Worm (Caenorhabditis elegans) whole organism, midembryonic: ENCODE results near the gene Y53C12A.3.
A peak's percentile ranks its signal among the peaks of the same experiment; 100 is the strongest.

ENCODE experiments used
- T22C8.4 ChIP-seq: fragments of 200-800 bp; sonication (Bioruptor generic); IDR thresholded peaks from 2 replicates; pipeline ENCODE4 v1.3.6; 2022; ENCODE audit warnings: missing genetic modification characterization, missing compliant biosample characterization
- cog-1 ChIP-seq: sonication (generic microtip); optimal IDR thresholded peaks from 2 replicates; lab custom pipeline; 2016; ENCODE audit warnings: missing genetic modification characterization, missing compliant biosample characterization
- flt-1 ChIP-seq: fragments of 200-800 bp; sonication (Bioruptor generic); IDR thresholded peaks from 2 replicates; pipeline ENCODE4 v1.3.6; 2022; ENCODE audit warnings: missing genetic modification characterization, missing compliant biosample characterization
- klf-2 ChIP-seq: fragments of 200-800 bp; sonication (Bioruptor generic); conservative IDR thresholded peaks from 2 replicates; pipeline ENCODE4 v1.3.6; 2022; ENCODE audit warnings: missing genetic modification reagents, missing genetic modification characterization, missing compliant biosample characterization
- med-1 ChIP-seq: sonication (generic microtip); optimal IDR thresholded peaks from 2 replicates; lab custom pipeline; 2017; ENCODE audit warnings: missing genetic modification characterization, mild to moderate bottlenecking, missing compliant biosample characterization, antibody characterized with exemption, missing genetic modification reagents; ENCODE audit not compliant: insufficient read depth
- ref-1 ChIP-seq: fragments of 200-800 bp; sonication (Bioruptor generic); conservative IDR thresholded peaks from 2 replicates; pipeline ENCODE4 v1.3.6; 2022; ENCODE audit warnings: missing genetic modification reagents, missing genetic modification characterization, missing compliant biosample characterization
- tab-1 ChIP-seq: fragments of 200-800 bp; sonication (Bioruptor generic); IDR thresholded peaks from 2 replicates; pipeline ENCODE4 v1.3.6; 2022; ENCODE audit warnings: missing genetic modification characterization, missing compliant biosample characterization
- ztf-23 ChIP-seq: fragments of 200-800 bp; sonication (Bioruptor generic); IDR thresholded peaks from 2 replicates; pipeline ENCODE4 v1.3.6; 2022; ENCODE audit warnings: missing genetic modification reagents, missing genetic modification characterization, missing compliant biosample characterization
- ztf-29 ChIP-seq: fragments of 200-800 bp; sonication (Bioruptor generic); IDR thresholded peaks from 2 replicates; pipeline ENCODE4 v1.3.6; 2022; ENCODE audit warnings: missing genetic modification reagents, missing genetic modification characterization, missing compliant biosample characterization

Y53C12A.3 gene

DNA sequence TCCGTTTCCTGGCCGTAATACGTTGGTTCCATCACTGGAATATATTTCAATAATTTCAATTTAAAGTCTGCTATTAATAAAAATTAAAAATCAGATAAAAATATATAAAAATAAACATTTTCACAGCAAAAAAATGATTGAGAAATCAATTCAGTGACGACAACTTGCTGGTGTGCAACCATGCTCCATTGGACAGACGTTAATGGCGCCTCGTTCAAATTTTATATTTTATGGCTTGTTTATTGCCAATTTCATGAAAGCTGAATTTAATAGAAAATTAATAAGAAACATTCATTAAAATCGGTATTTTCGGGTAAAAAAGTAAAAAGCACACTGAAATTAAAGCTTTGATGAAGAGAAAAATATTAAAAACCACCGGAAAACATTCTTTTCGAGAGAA lies at the start of gene Y53C12A.3:
Gene Y53C12A.3, minus strand, starts transcription at position 34 of the 400 bp plus-strand sequence.
- TF ChIP-seq ztf-23 (GFP tag; lab: Robert Waterston, UW) (0 out of 2 replicates have a peak, but pooled peaks have one; percentile 7), med-1 (GFP tag; lab: Kevin White, UChicago) (no peak), cog-1 (peak; percentile 23)

DNA sequence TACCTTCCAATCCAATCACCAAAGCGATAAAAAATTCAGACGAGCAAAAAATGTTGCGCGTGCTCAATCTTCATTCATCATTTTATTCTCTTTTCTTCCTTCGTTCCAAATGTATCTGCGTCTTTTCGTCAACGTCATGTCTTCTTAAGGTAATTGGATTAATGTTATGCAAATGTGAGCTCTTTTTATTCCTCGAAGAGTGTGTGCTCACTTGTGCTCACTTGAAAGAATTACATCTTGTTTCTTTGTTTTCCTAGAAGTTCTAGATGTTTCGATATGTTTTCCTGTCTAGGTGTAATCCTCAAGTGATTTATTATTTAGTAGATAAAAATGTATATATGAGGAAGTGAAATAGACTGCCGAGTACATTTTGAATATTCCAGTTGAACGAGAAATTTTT lies 49.4 kb upstream of the Y53C12A.3 start:
- TF ChIP-seq flt-1 (no peak), ref-1 (GFP tag; lab: Robert Waterston, UW) (no peak), ztf-23 (GFP tag; lab: Robert Waterston, UW) (no peak), tab-1 (GFP tag; lab: Robert Waterston, UW) (no peak), klf-2 (GFP tag; lab: Robert Waterston, UW) (no peak), T22C8.4 (GFP tag; lab: Robert Waterston, UW) (no peak), ztf-29 (GFP tag; lab: Robert Waterston, UW) (no peak), med-1 (GFP tag; lab: Kevin White, UChicago) (no peak), cog-1 (no peak)

DNA sequence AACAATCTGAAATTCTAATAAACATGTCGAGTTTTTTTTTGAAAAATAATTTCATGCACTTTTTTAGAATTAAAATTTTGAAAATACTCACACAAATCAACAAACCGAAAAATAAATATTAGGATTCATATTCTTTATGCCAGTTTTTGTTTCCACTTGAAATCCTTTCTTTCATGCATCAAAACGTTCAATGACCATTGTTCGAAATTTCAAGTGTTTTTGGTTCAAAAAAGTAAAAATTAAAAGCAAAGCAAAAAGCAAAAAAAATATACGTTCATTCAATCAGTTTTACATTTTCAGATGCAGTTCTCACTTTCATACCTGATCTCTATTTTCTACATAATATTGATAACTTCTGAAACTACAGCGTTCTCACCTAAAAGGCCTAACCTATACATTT lies 47.7 kb upstream of the Y53C12A.3 start, which contains the start of gene ZK1321.1:
Gene ZK1321.1, plus strand, starts transcription at position 301 of the 400 bp plus-strand sequence.
- TF ChIP-seq ztf-29 (GFP tag; lab: Robert Waterston, UW) = no peak
- no peak for TF ChIP-seq med-1 (GFP tag; lab: Kevin White, UChicago)
- no peak for TF ChIP-seq T22C8.4 (GFP tag; lab: Robert Waterston, UW)
- no peak for TF ChIP-seq tab-1 (GFP tag; lab: Robert Waterston, UW)
- TF ChIP-seq ztf-23 (GFP tag; lab: Robert Waterston, UW) = no peak
- TF ChIP-seq flt-1 = no peak
- no peak for TF ChIP-seq klf-2 (GFP tag; lab: Robert Waterston, UW)
- TF ChIP-seq cog-1 = no peak
- TF ChIP-seq ref-1 (GFP tag; lab: Robert Waterston, UW) = no peak

DNA sequence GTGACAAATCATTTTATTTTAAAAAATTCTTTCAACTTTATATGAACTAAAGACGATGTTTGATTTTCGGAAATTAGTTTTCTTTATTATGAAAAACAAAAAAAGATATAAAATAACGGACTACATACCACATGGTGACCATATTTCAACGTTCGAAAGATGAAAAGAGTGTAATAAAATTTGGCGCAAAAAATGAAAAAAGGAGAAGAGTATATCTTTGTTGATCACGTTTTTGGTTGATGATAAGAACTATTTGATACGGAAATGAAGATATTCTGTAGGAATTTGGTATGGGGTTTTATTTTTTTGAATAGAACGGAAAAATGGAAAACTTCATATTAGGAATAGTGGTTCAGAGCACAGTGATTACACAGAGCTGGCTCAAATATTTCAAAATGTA lies 47.0 kb upstream of the Y53C12A.3 start, which contains the start of gene Y53C12B.7:
Gene Y53C12B.7, minus strand, starts transcription at position 163 of the 400 bp plus-strand sequence.
- TF ChIP-seq ref-1 (GFP tag; lab: Robert Waterston, UW) = no peak
- TF ChIP-seq cog-1 = no peak
- no peak for TF ChIP-seq flt-1
- TF ChIP-seq ztf-29 (GFP tag; lab: Robert Waterston, UW) = no peak

DNA sequence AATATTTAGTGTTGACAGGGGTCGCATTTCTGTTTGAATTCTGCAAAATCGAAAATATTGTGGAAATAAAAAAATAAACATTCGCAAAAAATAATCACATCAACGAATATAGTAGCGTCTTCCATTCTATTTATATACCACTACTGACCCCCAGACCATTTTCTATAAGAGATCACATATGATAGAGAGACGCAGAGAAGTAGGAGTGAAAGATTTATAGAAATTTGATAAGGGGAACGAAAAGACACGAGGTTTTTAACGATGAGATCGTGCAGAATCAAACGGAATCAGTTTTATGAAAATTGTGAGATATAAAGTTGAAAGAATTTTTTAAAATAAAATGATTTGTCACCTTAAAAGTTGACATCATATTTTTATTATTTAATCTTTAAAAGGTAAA lies 46.2 kb upstream of the Y53C12A.3 start:
- TF ChIP-seq ref-1 (GFP tag; lab: Robert Waterston, UW) = no peak
- no peak for TF ChIP-seq T22C8.4 (GFP tag; lab: Robert Waterston, UW)
- no peak for TF ChIP-seq tab-1 (GFP tag; lab: Robert Waterston, UW)
- TF ChIP-seq ztf-29 (GFP tag; lab: Robert Waterston, UW) = no peak

DNA sequence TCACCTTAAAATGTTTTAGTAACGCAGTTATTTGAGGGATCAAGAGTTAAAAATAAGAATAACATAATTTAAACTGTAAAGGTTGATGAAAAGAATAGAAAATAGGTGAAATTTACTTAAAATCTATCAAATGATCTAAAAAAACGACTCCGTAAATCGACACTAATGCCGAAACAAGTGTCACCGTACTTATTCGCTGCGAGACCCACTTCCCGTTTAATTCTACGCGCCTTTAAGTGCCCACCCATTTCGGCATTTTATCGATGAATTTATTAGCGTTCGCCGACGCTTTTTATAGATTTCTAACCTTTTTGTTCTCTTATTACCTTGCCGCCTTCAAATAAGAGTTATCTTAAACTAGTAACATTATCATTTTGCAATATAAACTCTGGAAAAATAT lies 40.0 kb upstream of the Y53C12A.3 start, which contains the start of the genes Y53C12B.1 and nos-3:
Gene Y53C12B.1, minus strand, starts transcription at position 10 of the 400 bp plus-strand sequence.
Gene nos-3, plus strand, starts transcription at position 248 of the 400 bp plus-strand sequence.
- TF ChIP-seq ztf-23 (GFP tag; lab: Robert Waterston, UW) (no peak), klf-2 (GFP tag; lab: Robert Waterston, UW) (no peak), flt-1 (0 out of 2 replicates have a peak, but pooled peaks have one; percentile 11), ztf-29 (GFP tag; lab: Robert Waterston, UW) (no peak), tab-1 (GFP tag; lab: Robert Waterston, UW) (no peak), med-1 (GFP tag; lab: Kevin White, UChicago) (no peak), T22C8.4 (GFP tag; lab: Robert Waterston, UW) (no peak), ref-1 (GFP tag; lab: Robert Waterston, UW) (no peak), cog-1 (peak; percentile 83)

DNA sequence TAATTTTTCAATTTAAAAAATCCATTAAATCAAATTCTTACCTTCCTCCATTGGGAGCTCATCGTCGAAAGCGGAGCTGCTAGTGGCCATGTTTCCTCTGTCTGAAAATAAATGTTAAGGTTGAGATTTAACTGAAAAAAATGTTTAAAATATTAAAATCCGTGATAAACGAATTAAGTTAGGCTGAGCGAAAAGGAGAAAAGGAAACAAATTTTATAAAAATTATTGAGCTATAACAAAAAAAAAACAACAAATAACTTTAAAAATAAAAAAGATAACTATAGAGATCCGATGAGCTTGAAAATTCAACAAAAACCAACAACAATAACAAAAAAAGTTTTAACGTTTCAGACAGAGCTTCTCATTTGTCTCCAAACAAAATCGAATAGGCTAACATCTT lies 36.7 kb upstream of the Y53C12A.3 start, which contains the start of gene pno-1:
Gene pno-1, minus strand, starts transcription at position 101 of the 400 bp plus-strand sequence.
- TF ChIP-seq med-1 (GFP tag; lab: Kevin White, UChicago) = no peak
- TF ChIP-seq flt-1 = no peak
- no peak for TF ChIP-seq tab-1 (GFP tag; lab: Robert Waterston, UW)
- TF ChIP-seq ztf-23 (GFP tag; lab: Robert Waterston, UW) = no peak
- TF ChIP-seq cog-1 = no peak
- no peak for TF ChIP-seq ztf-29 (GFP tag; lab: Robert Waterston, UW)
- no peak for TF ChIP-seq T22C8.4 (GFP tag; lab: Robert Waterston, UW)
- TF ChIP-seq ref-1 (GFP tag; lab: Robert Waterston, UW) = no peak

DNA sequence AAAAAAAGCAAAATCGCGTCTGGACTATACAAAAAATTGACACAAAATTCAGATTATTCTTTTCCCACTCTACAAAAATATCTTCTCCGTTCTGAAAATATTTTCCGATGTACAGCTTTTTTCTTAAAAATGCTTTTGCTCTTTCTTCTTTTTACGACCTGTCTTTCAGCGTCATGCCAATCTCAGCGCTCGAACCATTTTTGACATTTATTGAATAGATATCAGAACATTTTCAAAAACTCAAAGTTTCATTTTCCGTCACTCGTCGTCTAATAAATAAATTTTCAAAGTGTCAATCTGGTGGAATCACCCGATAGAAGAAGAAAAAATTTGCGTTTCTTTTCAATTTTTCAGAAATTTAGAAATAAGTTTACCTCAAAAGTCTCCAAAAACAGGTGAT lies 35.4 kb upstream of the Y53C12A.3 start:
- TF ChIP-seq klf-2 (GFP tag; lab: Robert Waterston, UW) (no peak), flt-1 (no peak), ref-1 (GFP tag; lab: Robert Waterston, UW) (no peak), T22C8.4 (GFP tag; lab: Robert Waterston, UW) (no peak), med-1 (GFP tag; lab: Kevin White, UChicago) (no peak)

DNA sequence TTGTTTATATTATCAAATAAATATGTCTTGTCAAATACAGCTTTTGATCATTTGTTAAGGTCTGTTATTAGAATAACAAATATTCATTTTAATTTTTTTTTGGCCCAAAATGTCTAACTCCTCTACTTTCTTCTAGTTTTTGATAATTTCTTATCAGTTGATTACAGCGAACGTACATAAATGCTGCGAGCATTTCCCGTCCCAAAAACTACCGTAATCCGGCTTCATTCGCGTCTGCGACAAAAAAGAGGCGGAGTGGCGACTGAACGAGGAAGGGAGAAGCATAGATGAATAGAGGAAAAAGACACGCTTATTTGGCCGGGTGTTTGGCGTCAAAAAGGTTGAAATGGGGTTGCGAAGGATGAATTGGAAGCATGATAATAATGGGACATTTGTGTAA lies 34.5 kb upstream of the Y53C12A.3 start:
- TF ChIP-seq med-1 (GFP tag; lab: Kevin White, UChicago) (no peak), cog-1 (no peak), T22C8.4 (GFP tag; lab: Robert Waterston, UW) (no peak), ref-1 (GFP tag; lab: Robert Waterston, UW) (no peak), ztf-23 (GFP tag; lab: Robert Waterston, UW) (no peak), klf-2 (GFP tag; lab: Robert Waterston, UW) (no peak), tab-1 (GFP tag; lab: Robert Waterston, UW) (no peak), ztf-29 (GFP tag; lab: Robert Waterston, UW) (no peak), flt-1 (no peak)

DNA sequence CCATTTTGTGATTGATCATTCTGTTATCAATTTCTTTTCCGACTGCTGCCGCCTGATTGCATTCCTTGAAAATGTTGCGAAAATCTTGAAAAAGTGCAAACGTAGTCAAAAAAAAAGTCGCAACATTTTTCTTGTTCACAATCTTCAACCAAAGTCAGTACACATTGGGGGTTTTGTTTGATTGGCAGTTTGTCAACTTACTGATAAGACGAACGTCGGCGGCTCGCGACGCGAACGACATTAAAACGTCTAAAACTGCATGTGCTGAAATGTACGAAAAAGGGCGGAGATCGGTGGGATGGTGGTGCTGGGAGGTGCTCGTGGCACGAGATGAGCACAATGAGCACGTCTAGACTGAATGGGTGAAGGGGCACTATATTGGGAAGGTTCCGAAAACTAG lies 32.8 kb upstream of the Y53C12A.3 start:
- no peak for TF ChIP-seq ztf-29 (GFP tag; lab: Robert Waterston, UW)
- no peak for TF ChIP-seq flt-1
- TF ChIP-seq tab-1 (GFP tag; lab: Robert Waterston, UW) = no peak
- TF ChIP-seq ref-1 (GFP tag; lab: Robert Waterston, UW) = no peak
- TF ChIP-seq klf-2 (GFP tag; lab: Robert Waterston, UW) = no peak
- TF ChIP-seq cog-1 = no peak
- TF ChIP-seq med-1 (GFP tag; lab: Kevin White, UChicago) = no peak
- TF ChIP-seq ztf-23 (GFP tag; lab: Robert Waterston, UW) = no peak
- no peak for TF ChIP-seq T22C8.4 (GFP tag; lab: Robert Waterston, UW)
